Fruit fly (Drosophila melanogaster): ENCODE measurements around the gene CG33912.

The CG33912 gene

dm6 chr3L:20772647-20773015 is 17.1 kb upstream of the CG33912 start:
- TF ChIP-seq HmgD (GFP tag; optimal IDR thresholded peaks at IDR 0.05) = no peak
- TF ChIP-seq dimm (GFP tag; IDR thresholded peaks at IDR 0.05) = no peak
- no peak for TF ChIP-seq cwo (GFP tag; optimal IDR thresholded peaks at IDR 0.05)
- no peak for TF ChIP-seq CG8359 (GFP tag; optimal IDR thresholded peaks at IDR 0.05; ENCODE audit: borderline replicate concordance)
- TF ChIP-seq CG11695 (GFP tag; IDR thresholded peaks at IDR 0.05) = no peak
- TF ChIP-seq CG31224 (GFP tag; IDR thresholded peaks at IDR 0.05) = no peak

dm6 chr3L:20771891-20772646 is 16.6 kb upstream of the CG33912 start:
- TF ChIP-seq en (GFP tag; optimal IDR thresholded peaks at IDR 0.05) (peak; percentile 16), CG3995 (GFP tag; optimal IDR thresholded peaks at IDR 0.05) (no peak), CG1024 (GFP tag; IDR thresholded peaks at IDR 0.05) (peak; percentile 52), CG12219 (GFP tag; optimal IDR thresholded peaks at IDR 0.05) (peak; percentile 86), sisA (GFP tag; IDR thresholded peaks at IDR 0.05) (peak; percentile 66), h (optimal IDR thresholded peaks at IDR 0.05) (no peak), lov (optimal IDR thresholded peaks at IDR 0.05) (no peak), lov (GFP tag; IDR thresholded peaks at IDR 0.05) (peak; percentile 78; the same call in 2 of the 3 replicates), CG17912 (GFP tag; optimal IDR thresholded peaks at IDR 0.05) (no peak), Poxn (GFP tag; IDR thresholded peaks at IDR 0.05) (no peak), Scr (GFP tag; IDR thresholded peaks at IDR 0.05; ENCODE audit: partially characterized antibody) (no peak), hkb (optimal IDR thresholded peaks at IDR 0.05) (no peak), hkb (GFP tag; IDR thresholded peaks at IDR 0.05) (peak; percentile 94), pb (GFP tag; optimal IDR thresholded peaks at IDR 0.05) (peak; percentile 70), pzg (GFP tag; optimal IDR thresholded peaks at IDR 0.05) (peak; percentile 12), CG3838 (GFP tag; optimal IDR thresholded peaks at IDR 0.05) (no peak), chif (GFP tag; optimal IDR thresholded peaks at IDR 0.05) (peak; percentile 70 to 71), CG8089 (GFP tag; optimal IDR thresholded peaks at IDR 0.05) (peak; percentile 1), CrebB (tag; optimal IDR thresholded peaks at IDR 0.05) (peak; percentile 67), CG6791 (GFP tag; IDR thresholded peaks at IDR 0.05; ENCODE audit: partially characterized antibody) (no peak), vfl (GFP tag; optimal IDR thresholded peaks at IDR 0.05) (peak; percentile 38), CG10565 (GFP tag; optimal IDR thresholded peaks at IDR 0.05) (no peak), jing (GFP tag; optimal IDR thresholded peaks at IDR 0.05) (peak; percentile 53), chinmo (GFP tag; IDR thresholded peaks at IDR 0.05; ENCODE audit: partially characterized antibody) (no peak), Dip3 (GFP tag; optimal IDR thresholded peaks at IDR 0.05) (peak; percentile 67), Chrac-16 (GFP tag; optimal IDR thresholded peaks at IDR 0.05) (peak; percentile 73), ham (GFP tag; IDR thresholded peaks at IDR 0.05) (no peak), her (GFP tag; optimal IDR thresholded peaks at IDR 0.05) (peak; percentile 38), Sin3A (optimal IDR thresholded peaks at IDR 0.05) (no peak), Nf-YA (GFP tag; IDR thresholded peaks at IDR 0.05) (peak; percentile 66), Xrp1 (GFP tag; IDR thresholded peaks at IDR 0.05) (peak; percentile 87), pan (optimal IDR thresholded peaks at IDR 0.05) (no peak), pan (GFP tag; optimal IDR thresholded peaks at IDR 0.05 in 1 of 2, IDR thresholded peaks at IDR 0.05 in 1 of 2) (peak in 1 of 2 experiments; percentile 91), pita (GFP tag; optimal IDR thresholded peaks at IDR 0.05) (no peak), D19B (GFP tag; optimal IDR thresholded peaks at IDR 0.05) (peak; percentile 50), CG14667 (GFP tag; IDR thresholded peaks at IDR 0.05) (no peak), oc (tag; optimal IDR thresholded peaks at IDR 0.05) (peak; percentile 80), salm (tag; optimal IDR thresholded peaks at IDR 0.05) (peak; percentile 67), Myb (GFP tag; optimal IDR thresholded peaks at IDR 0.05) (peak; percentile 24), Ravus (GFP tag; IDR thresholded peaks at IDR 0.05) (peak; percentile 42; the same call in 1 of the 2 replicates), yki (optimal IDR thresholded peaks at IDR 0.05) (no peak), CG18262 (tag; optimal IDR thresholded peaks at IDR 0.05) (peak; percentile 86), crp (GFP tag; optimal IDR thresholded peaks at IDR 0.05) (no peak), z (GFP tag; IDR thresholded peaks at IDR 0.05) (no peak), Mes4 (GFP tag; optimal IDR thresholded peaks at IDR 0.05) (peak; percentile 24)

All from whole organism, embryonic.